Worm (Caenorhabditis elegans): Measurements from ENCODE around the gene nstp-5.
"Not testable (repeated sequence)": the region's sequence is repeated elsewhere in the genome, so short reads cannot be mapped to it uniquely, and the experiment has no call there.

DNA sequence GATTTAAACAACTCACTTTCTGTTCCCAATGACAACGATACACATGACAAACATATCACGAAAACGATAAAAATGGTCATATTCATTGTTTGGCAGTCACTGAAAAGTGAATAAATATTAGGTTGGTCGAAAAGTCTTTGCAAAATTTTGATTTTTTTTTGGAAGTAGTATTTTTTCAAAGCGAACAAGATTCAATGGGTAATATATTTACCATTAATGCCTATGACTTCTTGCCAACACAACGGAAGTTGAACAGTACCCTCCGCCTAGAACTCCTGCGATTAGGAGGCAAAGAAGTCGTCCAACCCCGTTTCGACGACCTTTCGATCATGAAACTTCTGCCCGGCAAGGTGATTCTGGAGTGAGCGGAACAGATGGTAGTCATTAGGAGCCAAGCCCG is 19.9 kb downstream of the nstp-5 start, which contains the start of gene ZK896.1:
- TF ChIP-seq lsy-12, egl-27, ztf-4, nhr-11 (tag; optimal IDR thresholded peaks at IDR 0.05): not testable (repeated sequence)
